Worm (Caenorhabditis elegans) whole organism, L4/young adult: ENCODE data around the gene F49F1.2.

Source experiments
- W03F9.2 ChIP-seq: fragments of 150-350 bp; optimal IDR thresholded peaks from 2 replicates; lab custom pipeline; 2014; ENCODE audit warnings: missing biosample characterization, missing genetic modification characterization
- dao-5 ChIP-seq: sonication (generic microtip); optimal IDR thresholded peaks from 2 replicates; lab custom pipeline; 2016; ENCODE audit warnings: missing genotype, missing genetic modification characterization, moderate library complexity, missing compliant biosample characterization
- him-1 ChIP-seq: sonication (generic microtip); optimal IDR thresholded peaks from 2 replicates; lab custom pipeline; 2016; ENCODE audit warnings: missing genotype, missing genetic modification reagents, missing genetic modification characterization, missing compliant biosample characterization

The F49F1.2 gene

ce11 chrIV:4115634-4116033, at the start of gene F49F1.2, which contains the start of gene F49F1.4:
F49F1.2 (plus strand) TSS chrIV:4115943.
F49F1.4 (minus strand) TSS chrIV:4115734.
- TF ChIP-seq W03F9.2 (tag; lab: Kevin White, UChicago) = no peak
- TF ChIP-seq dao-5 = no peak
- TF ChIP-seq him-1 (tag; lab: Kevin White, UChicago) = no peak

ce11 chrIV:4067336-4067735, 48.4 kb upstream of the F49F1.2 start:
- TF ChIP-seq him-1 (tag; lab: Kevin White, UChicago) (no peak), W03F9.2 (tag; lab: Kevin White, UChicago) (no peak)

DNA sequence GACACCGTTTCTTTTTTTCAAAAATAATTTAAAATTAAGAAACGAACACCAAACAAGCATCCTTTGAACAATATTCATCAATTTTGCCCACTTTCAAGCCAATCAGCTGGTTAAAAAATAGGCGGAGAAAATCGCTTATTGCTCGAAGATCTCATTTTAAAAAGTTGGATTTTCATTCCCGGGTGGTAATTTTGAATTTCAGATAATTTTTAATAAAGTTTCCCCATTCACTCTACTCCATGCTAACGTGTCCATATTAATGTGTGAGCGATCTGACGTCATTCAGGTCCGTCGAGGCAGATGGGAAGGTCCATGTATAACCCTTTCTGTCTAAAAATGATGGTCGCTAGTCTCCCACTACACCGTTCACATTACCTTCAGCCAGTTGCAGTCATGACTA, 47.3 kb upstream of the F49F1.2 start, which contains the start of gene fbxb-55:
Gene fbxb-55 (plus strand): TSS at position 301 of the 400 bp plus-strand sequence.
- TF ChIP-seq W03F9.2 (tag; lab: Kevin White, UChicago) (no peak), him-1 (tag; lab: Kevin White, UChicago) (no peak), dao-5 (no peak)

ce11 chrIV:4070810-4071209, 44.9 kb upstream of the F49F1.2 start:
- no peak for TF ChIP-seq dao-5

DNA sequence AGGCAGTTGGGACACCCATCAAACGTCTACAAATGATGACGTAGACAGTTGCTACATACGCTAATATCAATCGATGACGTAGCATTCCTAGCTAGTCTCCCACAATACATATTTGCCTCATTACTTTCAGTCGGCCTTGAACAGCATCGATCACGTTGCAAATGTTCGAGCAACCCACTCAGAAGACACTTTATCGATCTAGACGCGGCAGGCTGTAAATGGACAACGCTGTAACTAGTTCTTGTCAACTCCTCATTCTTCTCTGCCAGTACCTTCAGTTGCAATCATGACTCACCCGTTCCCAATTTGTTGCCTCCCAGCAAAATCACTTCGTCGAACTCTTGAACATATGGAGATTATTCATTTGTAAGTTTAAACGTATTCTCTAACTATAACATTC, 43.7 kb upstream of the F49F1.2 start, which contains the start of gene pqn-75:
Gene pqn-75 (plus strand): TSS at position 301 of the 400 bp plus-strand sequence.
- no peak for TF ChIP-seq him-1 (tag; lab: Kevin White, UChicago)

DNA sequence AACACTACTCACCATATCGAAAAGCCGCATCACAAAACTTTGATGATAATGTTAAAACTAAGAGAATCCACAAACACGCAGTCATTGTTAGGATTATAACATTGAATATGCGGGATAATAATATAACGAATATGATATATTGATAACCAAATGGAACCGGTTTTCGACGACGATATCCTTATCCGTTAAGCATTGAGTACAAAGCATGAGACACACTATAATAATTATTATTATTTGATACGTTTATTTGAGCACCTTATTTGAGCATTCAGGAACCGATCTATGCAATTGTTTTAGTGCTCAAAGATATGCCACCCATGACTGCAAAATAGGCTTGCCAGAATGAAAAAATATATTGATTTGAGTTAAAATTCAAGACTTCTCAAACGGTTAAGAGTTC, 41.1 kb upstream of the F49F1.2 start, which contains the start of gene W03D2.9:
Gene W03D2.9 (minus strand): TSS at position 101 of the 400 bp plus-strand sequence.
- TF ChIP-seq him-1 (tag; lab: Kevin White, UChicago) (no peak), W03F9.2 (tag; lab: Kevin White, UChicago) (no peak), dao-5 (no peak)

DNA sequence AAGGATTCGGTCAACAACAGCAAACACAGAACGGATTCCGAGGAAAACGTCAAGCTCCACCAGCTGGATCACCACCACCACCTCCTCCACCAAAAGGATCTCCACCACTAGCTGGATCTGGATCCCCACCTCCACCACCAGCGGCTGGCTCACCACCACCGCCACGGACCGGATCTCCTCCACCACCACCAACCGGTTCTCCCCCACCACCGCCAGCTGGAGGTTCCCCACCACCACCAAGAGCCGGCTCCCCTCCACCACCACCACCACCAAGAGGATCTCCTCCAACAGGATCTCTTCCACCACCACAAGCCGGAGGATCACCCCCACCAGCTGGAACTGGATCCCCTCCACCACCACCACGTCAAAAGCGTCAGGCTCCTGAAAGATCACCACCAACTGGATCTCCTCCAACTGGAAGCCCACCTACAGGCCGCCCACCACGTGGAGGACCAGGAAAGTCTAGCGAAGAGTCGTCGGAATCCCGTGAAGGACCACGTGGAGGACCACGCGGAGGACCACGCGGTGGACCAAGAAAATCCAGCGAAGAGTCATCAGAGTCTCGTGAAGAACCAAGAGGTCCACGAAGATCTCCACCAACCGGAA, 39.0 kb upstream of the F49F1.2 start:
- no peak for TF ChIP-seq W03F9.2 (tag; lab: Kevin White, UChicago)

ce11 chrIV:4078901-4079300, 36.8 kb upstream of the F49F1.2 start, which contains the start of gene C35B1.8:
C35B1.8 (minus strand) TSS chrIV:4079001.
- TF ChIP-seq him-1 (tag; lab: Kevin White, UChicago) (no peak), dao-5 (no peak), W03F9.2 (tag; lab: Kevin White, UChicago) (no peak)

- TF ChIP-seq W03F9.2 (tag; lab: Kevin White, UChicago) = no peak
Observed at ce11 chrIV:4079514-4079913, 36.2 kb upstream of the F49F1.2 start, which contains the start of gene C35B1.4. C35B1.4 (plus strand) TSS chrIV:4079814.

DNA sequence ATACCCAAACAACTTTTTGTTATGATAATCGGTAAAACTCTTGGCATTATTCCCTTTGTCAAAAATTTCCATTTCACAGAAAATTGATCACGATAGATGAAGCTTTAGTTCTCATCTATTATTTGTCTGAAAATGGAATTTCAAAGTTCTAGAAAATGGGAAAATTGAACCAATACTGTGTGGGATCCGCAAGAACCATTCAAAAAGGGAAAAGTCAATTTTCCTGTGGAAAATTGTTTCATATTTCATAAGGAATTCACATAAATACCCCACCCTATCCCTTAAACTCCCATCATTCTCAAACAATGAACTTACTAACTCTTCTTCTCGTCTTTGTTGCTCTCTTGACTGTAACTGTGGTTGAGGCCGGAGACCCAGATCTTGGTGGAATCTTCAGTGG, 34.9 kb upstream of the F49F1.2 start, which contains the start of the genes C35B1.9 and C35B1.3:
Gene C35B1.9 (minus strand): TSS at position 101 of the 400 bp plus-strand sequence.
Gene C35B1.3 (plus strand): TSS at position 306 of the 400 bp plus-strand sequence.
- TF ChIP-seq dao-5 (no peak), him-1 (tag; lab: Kevin White, UChicago) (no peak), W03F9.2 (tag; lab: Kevin White, UChicago) (no peak)

ce11 chrIV:4082599-4082998, 33.1 kb upstream of the F49F1.2 start:
- TF ChIP-seq dao-5 = no peak
- TF ChIP-seq W03F9.2 (tag; lab: Kevin White, UChicago) = no peak
- no peak for TF ChIP-seq him-1 (tag; lab: Kevin White, UChicago)

DNA sequence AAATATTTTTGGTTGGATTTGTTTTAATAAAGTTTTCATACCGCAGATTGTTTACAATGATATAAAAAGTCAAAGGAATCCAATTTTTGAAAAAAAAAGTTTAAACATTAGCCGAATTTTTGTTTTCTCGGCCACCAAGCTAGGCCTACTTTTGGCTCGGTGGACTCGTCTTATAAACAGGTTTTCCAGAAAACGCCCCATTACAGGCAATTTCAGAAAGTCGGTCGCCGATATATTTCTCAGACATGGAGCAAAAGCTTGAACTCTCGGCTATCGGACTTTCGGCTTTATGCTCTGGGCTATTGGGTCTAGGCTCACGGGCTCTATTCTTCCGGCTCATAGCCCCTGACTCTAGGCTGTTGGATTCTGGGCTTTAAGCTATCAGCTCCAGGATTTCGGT, 32.6 kb upstream of the F49F1.2 start:
- TF ChIP-seq dao-5 (no peak), W03F9.2 (tag; lab: Kevin White, UChicago) (no peak), him-1 (tag; lab: Kevin White, UChicago) (no peak)

ce11 chrIV:4084109-4084508, 31.6 kb upstream of the F49F1.2 start, which contains the start of gene C35B1.5:
C35B1.5 (minus strand) TSS chrIV:4084209.
- TF ChIP-seq W03F9.2 (tag; lab: Kevin White, UChicago) (no peak), him-1 (tag; lab: Kevin White, UChicago) (no peak), dao-5 (no peak)

DNA sequence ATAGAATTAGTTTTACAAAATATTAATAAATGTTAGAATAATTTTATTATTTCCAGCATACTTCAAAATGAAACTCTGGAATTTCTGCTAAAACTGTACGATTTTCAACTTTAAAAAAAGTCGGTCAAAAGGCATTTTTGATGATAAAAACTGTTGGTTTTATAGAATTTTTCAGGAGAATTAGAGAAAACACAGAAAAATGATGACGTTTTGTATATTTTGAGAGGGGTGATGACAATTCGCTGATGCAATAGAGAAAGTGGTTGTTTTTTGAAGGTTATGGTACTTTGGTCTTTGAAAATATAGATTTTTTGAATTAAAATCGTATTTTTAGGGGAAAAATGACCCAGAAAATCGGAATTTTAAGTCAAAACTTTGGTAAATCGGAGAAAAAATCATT, 30.7 kb upstream of the F49F1.2 start:
- no peak for TF ChIP-seq him-1 (tag; lab: Kevin White, UChicago)
- TF ChIP-seq W03F9.2 (tag; lab: Kevin White, UChicago) = peak; percentile 2

ce11 chrIV:4085787-4086262, 29.9 kb upstream of the F49F1.2 start, which contains the start of gene C35B1.2:
C35B1.2 (plus strand) TSS chrIV:4086212.
- TF ChIP-seq dao-5 (no peak), W03F9.2 (tag; lab: Kevin White, UChicago) (peak; percentile 23)
